Worm (Caenorhabditis elegans) whole organism, L4 larva: ENCODE measurements around the gene aakg-5.

Source experiments
- F26F4.8 ChIP-seq: fragments of 200-800 bp; sonication (Bioruptor generic); conservative IDR thresholded peaks from 2 replicates; pipeline ENCODE4 v1.3.6; 2022; ENCODE audit warnings: missing genetic modification characterization, missing compliant biosample characterization
- Y105C5A.15 ChIP-seq: fragments of 200-800 bp; sonication (Bioruptor generic); IDR thresholded peaks from 2 replicates; pipeline ENCODE4 v1.3.6; 2022; ENCODE audit warnings: missing genetic modification characterization, missing compliant biosample characterization
- aha-1 ChIP-seq: fragments of 150-350 bp; peaks from one replicate; lab custom pipeline; 2014; ENCODE audit warnings: missing biosample characterization, missing genetic modification characterization
- ceh-20 ChIP-seq: fragments of 200-800 bp; sonication (Bioruptor generic); IDR thresholded peaks from 2 replicates; pipeline ENCODE4 v1.3.6; 2022; ENCODE audit warnings: missing genetic modification reagents, missing genetic modification characterization, missing compliant biosample characterization
- ceh-28 ChIP-seq: fragments of 150-350 bp; optimal IDR thresholded peaks from 2 replicates; lab custom pipeline; 2014; ENCODE audit warnings: missing biosample characterization, missing genetic modification reagents, missing genetic modification characterization
- ceh-32 ChIP-seq: sonication (generic microtip); optimal IDR thresholded peaks from 2 replicates; lab custom pipeline; 2016; ENCODE audit warnings: mild to moderate bottlenecking, missing genetic modification characterization, missing compliant biosample characterization; ENCODE audit not compliant: poor library complexity
- ceh-44 ChIP-seq: fragments of 200-800 bp; sonication (Bioruptor generic); IDR thresholded peaks from 2 replicates; pipeline ENCODE4 v1.3.6; 2022; ENCODE audit warnings: missing genetic modification reagents, missing genetic modification characterization, missing compliant biosample characterization
- ceh-62 ChIP-seq: sonication (generic microtip); optimal IDR thresholded peaks from 2 replicates; lab custom pipeline; 2017; ENCODE audit warnings: missing biosample characterization, missing genetic modification characterization
- ces-1 ChIP-seq: fragments of 150-350 bp; sonication (generic microtip); optimal IDR thresholded peaks from 4 replicates; lab custom pipeline; 2014; ENCODE audit warnings: missing biosample characterization, missing genetic modification reagents, missing genetic modification characterization
- cey-2 ChIP-seq: sonication (generic microtip); optimal IDR thresholded peaks from 3 replicates; lab custom pipeline; 2017; ENCODE audit warnings: missing genetic modification characterization, mild to moderate bottlenecking, missing compliant biosample characterization, antibody characterized with exemption, borderline replicate concordance; ENCODE audit not compliant: insufficient read depth
- ctbp-1 ChIP-seq: fragments of 200-800 bp; sonication (Bioruptor generic); IDR thresholded peaks from 2 replicates; pipeline ENCODE4 v1.3.6; 2022; ENCODE audit warnings: missing genetic modification reagents, missing genetic modification characterization, missing compliant biosample characterization
- daf-16 ChIP-seq, 3 experiments: sonication (generic microtip); optimal IDR thresholded peaks; 2 replicates each; lab custom pipeline; 2016 to 2017; ENCODE audit warnings: missing genetic modification characterization in 3 of 3, missing genetic modification reagents in 3 of 3, mild to moderate bottlenecking in 2 of 3, missing compliant biosample characterization in 2 of 3, missing biosample characterization in 1 of 3, moderate library complexity in 1 of 3
- daf-19 ChIP-seq: fragments of 200-800 bp; sonication (Bioruptor generic); conservative IDR thresholded peaks from 2 replicates; pipeline ENCODE4 v1.3.6; 2022; ENCODE audit warnings: missing genetic modification characterization, missing compliant biosample characterization
- dmd-6 ChIP-seq: fragments of 200-800 bp; sonication (Bioruptor generic); IDR thresholded peaks from 2 replicates; pipeline ENCODE4 v1.3.6; 2022; ENCODE audit warnings: missing genetic modification reagents, missing genetic modification characterization, missing compliant biosample characterization
- duxl-1 ChIP-seq: sonication (generic microtip); optimal IDR thresholded peaks from 2 replicates; lab custom pipeline; 2016; ENCODE audit warnings: mild to moderate bottlenecking, missing genetic modification characterization, moderate library complexity, missing compliant biosample characterization; ENCODE audit not compliant: poor library complexity
- dve-1 ChIP-seq: sonication (generic microtip); optimal IDR thresholded peaks from 2 replicates; lab custom pipeline; 2017; ENCODE audit warnings: antibody characterized with exemption, mild to moderate bottlenecking, missing genetic modification characterization, missing compliant biosample characterization; ENCODE audit not compliant: insufficient read depth
- egl-43 ChIP-seq: fragments of 200-800 bp; sonication (Bioruptor generic); IDR thresholded peaks from 2 replicates; pipeline ENCODE4 v1.3.6; 2022; ENCODE audit warnings: missing genetic modification reagents, missing genetic modification characterization, missing compliant biosample characterization
- fkh-10 ChIP-seq: fragments of 150-350 bp; optimal IDR thresholded peaks from 2 replicates; lab custom pipeline; 2014; ENCODE audit warnings: missing biosample characterization, missing genetic modification reagents, missing genetic modification characterization
- hlh-30 ChIP-seq: sonication (generic microtip); optimal IDR thresholded peaks from 2 replicates; lab custom pipeline; 2017; ENCODE audit warnings: antibody characterized with exemption, mild to moderate bottlenecking, missing genetic modification characterization, missing compliant biosample characterization; ENCODE audit not compliant: insufficient read depth
- lim-7 ChIP-seq: fragments of 200-800 bp; sonication (Bioruptor generic); IDR thresholded peaks from 2 replicates; pipeline ENCODE4 v1.3.6; 2022; ENCODE audit warnings: missing genetic modification characterization, missing compliant biosample characterization
- lin-1 ChIP-seq: fragments of 200-800 bp; sonication (Bioruptor generic); IDR thresholded peaks from 2 replicates; pipeline ENCODE4 v1.3.6; 2022; ENCODE audit warnings: missing genetic modification reagents, missing genetic modification characterization, missing compliant biosample characterization
- lin-13 ChIP-seq: fragments of 150-350 bp; optimal IDR thresholded peaks from 2 replicates; lab custom pipeline; 2014; ENCODE audit warnings: missing biosample characterization, missing genetic modification reagents, missing genetic modification characterization
- lin-38 ChIP-seq: fragments of 200-800 bp; sonication (Bioruptor generic); IDR thresholded peaks from 2 replicates; pipeline ENCODE4 v1.3.6; 2022; ENCODE audit warnings: missing genetic modification reagents, missing genetic modification characterization, missing compliant biosample characterization
- mdl-1 ChIP-seq, 2 experiments: fragments of 150-350 bp in 1 of 2; sonication (generic microtip) in 1 of 2; optimal IDR thresholded peaks; 2 replicates each; lab custom pipeline; 2014 to 2017; ENCODE audit warnings: missing biosample characterization in 2 of 2, missing genetic modification characterization in 2 of 2
- mep-1 ChIP-seq: fragments of 150-350 bp; sonication (generic microtip); optimal IDR thresholded peaks from 3 replicates; lab custom pipeline; 2014; ENCODE audit warnings: missing biosample characterization, missing genetic modification characterization
- mes-2 ChIP-seq: sonication (generic microtip); optimal IDR thresholded peaks from 2 replicates; lab custom pipeline; 2016; ENCODE audit warnings: missing genotype, mild to moderate bottlenecking, missing genetic modification characterization, missing compliant biosample characterization; ENCODE audit not compliant: poor library complexity, severe bottlenecking
- mxl-2 ChIP-seq: fragments of 200-800 bp; sonication (Bioruptor generic); conservative IDR thresholded peaks from 2 replicates; pipeline ENCODE4 v1.3.6; 2022; ENCODE audit warnings: missing genetic modification reagents, missing genetic modification characterization, missing compliant biosample characterization
- mxl-3 ChIP-seq: fragments of 200-800 bp; sonication (Bioruptor generic); optimal IDR thresholded peaks from 2 replicates; lab custom pipeline; 2018; ENCODE audit warnings: mild to moderate bottlenecking, missing genetic modification characterization, missing compliant biosample characterization
- nhr-10 ChIP-seq: fragments of 150-350 bp; optimal IDR thresholded peaks from 2 replicates; lab custom pipeline; 2014; ENCODE audit warnings: missing biosample characterization, missing genetic modification characterization
- nhr-11 ChIP-seq: fragments of 150-350 bp; optimal IDR thresholded peaks from 2 replicates; lab custom pipeline; 2014; ENCODE audit warnings: missing biosample characterization, missing genetic modification characterization
- nhr-237 ChIP-seq: sonication (generic microtip); optimal IDR thresholded peaks from 2 replicates; lab custom pipeline; 2017; ENCODE audit warnings: missing biosample characterization, missing genetic modification characterization
- nhr-28 ChIP-seq: fragments of 150-350 bp; optimal IDR thresholded peaks from 2 replicates; lab custom pipeline; 2014; ENCODE audit warnings: missing biosample characterization, missing genetic modification characterization
- pha-4 ChIP-seq, 2 experiments: fragments of 150-350 bp in 1 of 2; fragments of 200-800 bp in 1 of 2; sonication (Bioruptor generic) in 1 of 2; IDR thresholded peaks in 1 of 2; optimal IDR thresholded peaks in 1 of 2; 2 replicates each; pipeline versions ENCODE4 v1.3.6 to Lab custom; 2014 to 2022; ENCODE audit warnings: missing genetic modification characterization in 2 of 2, missing genetic modification reagents in 2 of 2, missing biosample characterization in 1 of 2, missing compliant biosample characterization in 1 of 2
- tra-1 ChIP-seq: fragments of 200-800 bp; sonication (Bioruptor generic); IDR thresholded peaks from 2 replicates; pipeline ENCODE4 v1.3.6; 2022; ENCODE audit warnings: missing genetic modification reagents, missing genetic modification characterization, missing compliant biosample characterization
- unc-130 ChIP-seq: sonication (generic microtip); optimal IDR thresholded peaks from 2 replicates; lab custom pipeline; 2016; ENCODE audit warnings: missing genetic modification reagents, missing genetic modification characterization, missing compliant biosample characterization
- unc-62 ChIP-seq, 3 experiments: fragments of 150-350 bp in 1 of 3; sonication (generic microtip); optimal IDR thresholded peaks in 2 of 3; peaks in 1 of 3; 1 replicate in 1 of 3; 2 replicates in 2 of 3; lab custom pipeline; 2014 to 2017; ENCODE audit warnings: missing biosample characterization in 3 of 3, missing genetic modification characterization in 3 of 3, missing genetic modification reagents in 3 of 3, missing genotype in 1 of 3

Gene aakg-5

DNA sequence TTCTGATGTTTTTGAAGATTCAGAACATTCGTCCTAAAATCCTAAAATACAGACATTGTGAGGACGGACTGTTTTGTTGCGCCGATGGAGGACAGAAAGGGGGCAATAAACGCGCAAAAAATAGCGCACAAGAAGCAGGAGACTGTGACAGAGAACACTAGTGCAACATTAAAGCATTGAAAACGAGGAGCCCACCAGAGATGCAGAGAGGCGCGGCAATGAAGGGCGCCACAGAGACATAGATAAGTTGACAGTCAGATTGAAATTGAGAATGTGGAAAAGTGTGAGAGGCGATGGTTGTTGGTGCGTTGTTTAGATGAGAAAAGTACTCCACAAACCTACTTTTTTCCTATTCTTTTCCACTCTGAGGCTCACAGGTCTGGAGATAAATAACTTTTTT lies at the start of gene aakg-5 (continued):
- TF ChIP-seq aha-1 (tag; lab: Kevin White, UChicago) (peak; percentile 99), mdl-1 (tag; optimal IDR thresholded peaks at IDR 0.05; lab: Kevin White, UChicago) (peak; percentile 5 to 79)

DNA sequence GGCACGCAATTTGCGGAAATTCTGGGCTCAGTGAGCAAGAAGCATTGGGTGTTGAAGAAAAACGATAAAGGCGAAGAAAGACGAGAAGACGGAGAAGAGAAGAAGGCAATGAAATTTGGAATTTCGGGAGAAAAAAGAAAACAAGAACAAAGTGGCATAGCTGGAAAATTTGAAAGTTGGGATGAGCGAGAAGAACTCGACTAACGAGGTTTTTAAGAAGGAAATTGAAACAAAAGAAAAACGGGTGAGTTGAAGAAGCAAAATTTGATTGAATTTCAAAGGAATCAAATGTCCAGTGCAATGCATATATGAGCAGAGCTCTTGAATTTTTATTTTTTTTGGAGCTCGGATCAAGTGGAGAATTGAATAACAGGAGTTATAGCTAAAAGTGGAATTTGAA lies 46.8 kb upstream of the aakg-5 start:
- TF ChIP-seq lin-38 (GFP tag; lab: Robert Waterston, UW) (no peak), F26F4.8 (GFP tag; lab: Robert Waterston, UW) (no peak), fkh-10 (GFP tag; lab: Kevin White, UChicago) (peak; percentile 44), ces-1 (GFP tag; lab: Kevin White, UChicago) (peak; percentile 9), Y105C5A.15 (no peak)

DNA sequence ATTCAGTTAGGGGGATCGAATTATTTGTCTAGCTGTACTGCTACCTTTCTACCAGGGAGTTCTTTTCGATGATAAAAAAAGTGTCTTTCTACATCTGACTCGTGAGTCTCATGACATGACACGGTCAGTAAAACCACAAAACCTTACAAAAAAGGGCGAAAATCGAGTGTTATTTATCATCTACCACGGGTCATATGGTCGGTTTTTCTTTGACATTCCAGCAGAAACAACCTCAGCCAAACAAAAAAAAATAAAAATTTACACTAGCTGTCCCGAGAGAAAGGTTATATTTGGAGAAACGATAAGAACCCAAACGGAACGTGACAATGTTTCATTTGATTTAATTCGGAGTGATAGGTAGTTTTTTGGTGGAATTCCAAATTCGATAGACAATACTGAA lies 44.7 kb upstream of the aakg-5 start:
- TF ChIP-seq fkh-10 (GFP tag; lab: Kevin White, UChicago) = no peak
- TF ChIP-seq ceh-28 (tag; lab: Kevin White, UChicago) = no peak
- TF ChIP-seq nhr-10 (tag; lab: Kevin White, UChicago) = no peak
- TF ChIP-seq mxl-3 = no peak
- TF ChIP-seq ctbp-1 (GFP tag; lab: Robert Waterston, UW) = no peak
- TF ChIP-seq nhr-237 (tag; lab: Kevin White, UChicago) = no peak
- TF ChIP-seq daf-16 (GFP tag; optimal IDR thresholded peaks at IDR 0.05; lab: Kevin White, UChicago) = no peak
- no peak for TF ChIP-seq daf-16 (tag; optimal IDR thresholded peaks at IDR 0.05; lab: Kevin White, UChicago)
- TF ChIP-seq ceh-32 (tag; lab: Kevin White, UChicago) = no peak
- no peak for TF ChIP-seq duxl-1 (tag; lab: Kevin White, UChicago)
- peak; percentile 85 for TF ChIP-seq hlh-30 (tag; lab: Kevin White, UChicago)
- no peak for TF ChIP-seq mxl-2 (GFP tag; lab: Robert Waterston, UW)
- no peak for TF ChIP-seq ceh-44 (GFP tag; lab: Robert Waterston, UW)
- no peak for TF ChIP-seq mes-2 (tag; lab: Kevin White, UChicago)
- TF ChIP-seq mdl-1 (tag; optimal IDR thresholded peaks at IDR 0.05; lab: Kevin White, UChicago) = peak in 1 of 2 experiments; percentile 7
- no peak for TF ChIP-seq pha-4 (GFP tag; IDR thresholded peaks at IDR 0.05; lab: Robert Waterston, UW)
- no peak for TF ChIP-seq pha-4 (tag; optimal IDR thresholded peaks at IDR 0.05; lab: Kevin White, UChicago)
- TF ChIP-seq dve-1 = peak; percentile 18
- TF ChIP-seq mep-1 (tag; lab: Kevin White, UChicago) = no peak
- TF ChIP-seq nhr-11 = no peak
- TF ChIP-seq dmd-6 (GFP tag; lab: Robert Waterston, UW) = peak; percentile 62
- TF ChIP-seq cey-2 = peak; percentile 54
- TF ChIP-seq nhr-28 (tag; lab: Kevin White, UChicago) = peak; percentile 72
- TF ChIP-seq egl-43 (GFP tag; lab: Robert Waterston, UW) = no peak
- no peak for TF ChIP-seq lim-7
- TF ChIP-seq lin-1 = no peak
- TF ChIP-seq ceh-20 (GFP tag; lab: Robert Waterston, UW) = peak; percentile 56; the same call in 1 of the 2 replicates
- no peak for TF ChIP-seq Y105C5A.15
- TF ChIP-seq ces-1 (GFP tag; lab: Kevin White, UChicago) = no peak
- peak; percentile 52; the same call in 1 of the 2 replicates for TF ChIP-seq tra-1 (GFP tag; lab: Robert Waterston, UW)
- TF ChIP-seq lin-13 (GFP tag; lab: Kevin White, UChicago) = no peak

DNA sequence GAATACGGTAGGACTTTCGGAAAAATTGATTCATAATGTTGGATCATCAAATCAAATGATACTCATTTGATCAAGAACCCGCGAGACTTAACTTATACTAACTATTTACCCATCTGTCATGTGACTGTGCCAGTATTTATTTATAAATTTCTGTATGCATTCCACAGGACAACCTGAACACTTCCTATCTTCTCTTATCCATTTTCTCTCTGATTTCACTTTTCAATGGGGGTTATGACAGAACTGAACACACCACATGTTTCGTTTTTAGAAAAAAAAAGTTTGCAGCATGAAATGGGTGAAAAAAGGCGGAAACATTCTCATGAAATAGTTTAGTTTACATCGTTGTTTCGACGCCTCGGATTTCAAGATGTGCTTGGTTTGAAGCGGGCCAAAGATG lies 42.6 kb upstream of the aakg-5 start:
- no peak for TF ChIP-seq unc-130
- TF ChIP-seq daf-19 (GFP tag; lab: Robert Waterston, UW) = no peak
- peak; percentile 54 for TF ChIP-seq aha-1 (tag; lab: Kevin White, UChicago)
- peak; percentile 24; the same call in 1 of the 2 replicates for TF ChIP-seq dmd-6 (GFP tag; lab: Robert Waterston, UW)
- 0 out of 2 replicates have a peak, but pooled peaks have one; percentile 25 for TF ChIP-seq tra-1 (GFP tag; lab: Robert Waterston, UW)
- no peak for TF ChIP-seq ceh-62 (tag; lab: Kevin White, UChicago)
- TF ChIP-seq mxl-3 = peak; percentile 15
- TF ChIP-seq unc-62 (GFP tag; optimal IDR thresholded peaks at IDR 0.05 in 1 of 2; lab: Kevin White, UChicago) = peak in 1 of 2 experiments; percentile 71
- TF ChIP-seq unc-62 (tag; optimal IDR thresholded peaks at IDR 0.05; lab: Kevin White, UChicago) = no peak
- peak; percentile 20 for TF ChIP-seq hlh-30 (tag; lab: Kevin White, UChicago)
